Fruit fly (Drosophila melanogaster) whole organism, embryonic: ENCODE measurements around the gene Andorra.

Source experiments
- Adf1 ChIP-seq: fragments of 200-800 bp; sonication (Bioruptor generic); IDR thresholded peaks from 2 replicates; pipeline ENCODE4 v1.3.6; 2022; ENCODE audit warnings: missing biosample characterization, missing genetic modification characterization
- CG10267 ChIP-seq: fragments of 200-800 bp; sonication (Bioruptor generic); optimal IDR thresholded peaks from 2 replicates; lab custom pipeline; 2018; ENCODE audit warnings: missing biosample characterization, mild to moderate bottlenecking, missing genetic modification characterization, moderate library complexity
- CG10462 ChIP-seq: fragments of 200-800 bp; sonication (Bioruptor generic); optimal IDR thresholded peaks from 2 replicates; lab custom pipeline; 2016; ENCODE audit warnings: missing biosample characterization, missing genetic modification characterization
- CG10959 ChIP-seq: fragments of 200-800 bp; sonication (Bioruptor generic); IDR thresholded peaks from 2 replicates; pipeline ENCODE4 v1.3.6; 2022; ENCODE audit warnings: missing biosample characterization, missing genetic modification characterization
- CG10979 ChIP-seq: fragments of 200-800 bp; sonication (Bioruptor generic); optimal IDR thresholded peaks from 2 replicates; lab custom pipeline; 2018; ENCODE audit warnings: missing biosample characterization, mild to moderate bottlenecking, missing genetic modification characterization, moderate library complexity
- CG14710 ChIP-seq: fragments of 200-800 bp; sonication (Bioruptor generic); optimal IDR thresholded peaks from 3 replicates; lab custom pipeline; 2019; ENCODE audit warnings: missing biosample characterization, mild to moderate bottlenecking, missing genetic modification characterization, moderate library complexity
- CG15514 ChIP-seq: fragments of 200-800 bp; sonication (Bioruptor generic); optimal IDR thresholded peaks from 3 replicates; lab custom pipeline; 2017; ENCODE audit warnings: missing biosample characterization, missing genetic modification characterization, mild to moderate bottlenecking, moderate library complexity, missing genetic modification reagents
- CG16815 ChIP-seq: fragments of 200-800 bp; sonication (Bioruptor generic); optimal IDR thresholded peaks from 3 replicates; lab custom pipeline; 2017; ENCODE audit warnings: missing biosample characterization, mild to moderate bottlenecking, missing genetic modification characterization
- CG2120 ChIP-seq: fragments of 200-800 bp; sonication (Bioruptor generic); optimal IDR thresholded peaks from 3 replicates; lab custom pipeline; 2016; ENCODE audit warnings: missing biosample characterization, missing genetic modification characterization
- CG2199 ChIP-seq: fragments of 200-800 bp; sonication (Bioruptor generic); IDR thresholded peaks from 3 replicates; pipeline ENCODE4 v1.3.6; 2022; ENCODE audit warnings: missing biosample characterization, missing genetic modification characterization
- CG3065 ChIP-seq: fragments of 200-800 bp; sonication (Bioruptor generic); optimal IDR thresholded peaks from 2 replicates; lab custom pipeline; 2016; ENCODE audit warnings: missing biosample characterization, missing genetic modification characterization
- CG4404 ChIP-seq: fragments of 200-800 bp; sonication (Bioruptor generic); IDR thresholded peaks from 2 replicates; pipeline ENCODE4 v1.3.6; 2022; ENCODE audit warnings: missing biosample characterization, missing genetic modification characterization
- CG5953 ChIP-seq: fragments of 200-800 bp; sonication (Bioruptor generic); IDR thresholded peaks from 2 replicates; pipeline ENCODE4 v1.3.6; 2022; ENCODE audit warnings: missing biosample characterization, missing genetic modification characterization
- CG6689 ChIP-seq: fragments of 200-800 bp; sonication (Bioruptor generic); IDR thresholded peaks from 2 replicates; pipeline ENCODE4 v1.3.6; 2022; ENCODE audit warnings: missing biosample characterization, missing genetic modification characterization
- CG7556 ChIP-seq: fragments of 200-800 bp; sonication (Bioruptor generic); optimal IDR thresholded peaks from 2 replicates; lab custom pipeline; 2017; ENCODE audit warnings: missing biosample characterization, mild to moderate bottlenecking, missing genetic modification characterization
- CG7745 ChIP-seq: fragments of 200-800 bp; sonication (Bioruptor generic); optimal IDR thresholded peaks from 2 replicates; lab custom pipeline; 2018; ENCODE audit warnings: missing biosample characterization, mild to moderate bottlenecking, missing genetic modification characterization, moderate library complexity
- CG7839 ChIP-seq: fragments of 200-800 bp; sonication (Bioruptor generic); optimal IDR thresholded peaks from 3 replicates; lab custom pipeline; 2018; ENCODE audit warnings: missing biosample characterization, mild to moderate bottlenecking, missing genetic modification characterization, moderate library complexity
- CG9437 ChIP-seq: fragments of 200-800 bp; sonication (Bioruptor generic); optimal IDR thresholded peaks from 2 replicates; lab custom pipeline; 2018; ENCODE audit warnings: missing biosample characterization, mild to moderate bottlenecking, missing genetic modification characterization
- Camta ChIP-seq: fragments of 200-800 bp; sonication (Bioruptor generic); optimal IDR thresholded peaks from 2 replicates; lab custom pipeline; 2016; ENCODE audit warnings: missing biosample characterization, missing genetic modification characterization
- CoRest ChIP-seq: fragments of 200-800 bp; sonication (Bioruptor generic); optimal IDR thresholded peaks from 3 replicates; lab custom pipeline; 2018; ENCODE audit warnings: missing biosample characterization, mild to moderate bottlenecking, missing genetic modification characterization, moderate library complexity
- CrebB ChIP-seq: fragments of 200-800 bp; sonication (Bioruptor generic); optimal IDR thresholded peaks from 3 replicates; lab custom pipeline; 2018; ENCODE audit warnings: missing biosample characterization, mild to moderate bottlenecking, missing genetic modification characterization
- D19A ChIP-seq: fragments of 200-800 bp; optimal IDR thresholded peaks from 3 replicates; lab custom pipeline; 2019; ENCODE audit warnings: missing biosample characterization, mild to moderate bottlenecking, missing genetic modification characterization, moderate library complexity
- Dp ChIP-seq: fragments of 200-800 bp; sonication (Bioruptor generic); optimal IDR thresholded peaks from 2 replicates; lab custom pipeline; 2018; ENCODE audit warnings: missing biosample characterization, mild to moderate bottlenecking, missing genetic modification characterization, moderate library complexity
- Hr51 ChIP-seq, 2 experiments: fragments of 200-800 bp; sonication (Bioruptor generic); optimal IDR thresholded peaks; 2 replicates in 1 of 2; 3 replicates in 1 of 2; lab custom pipeline; 2016 to 2018; ENCODE audit warnings: missing biosample characterization in 2 of 2, missing genetic modification characterization in 2 of 2, mild to moderate bottlenecking in 1 of 2, moderate library complexity in 1 of 2
- Kr ChIP-seq: fragments of 200-800 bp; sonication (Bioruptor generic); optimal IDR thresholded peaks from 2 replicates; lab custom pipeline; 2017; ENCODE audit warnings: missing biosample characterization, mild to moderate bottlenecking, missing genetic modification characterization
- MESR4 ChIP-seq: fragments of 200-800 bp; sonication (Bioruptor generic); optimal IDR thresholded peaks from 2 replicates; lab custom pipeline; 2018; ENCODE audit warnings: missing biosample characterization, mild to moderate bottlenecking, missing genetic modification characterization, moderate library complexity
- Oli ChIP-seq: fragments of 200-800 bp; sonication (Bioruptor generic); optimal IDR thresholded peaks from 2 replicates; lab custom pipeline; 2018; ENCODE audit warnings: missing biosample characterization, mild to moderate bottlenecking, missing genetic modification characterization, moderate library complexity
- Spps ChIP-seq: fragments of 200-800 bp; sonication (Bioruptor generic); optimal IDR thresholded peaks from 2 replicates; lab custom pipeline; 2018; ENCODE audit warnings: missing biosample characterization, mild to moderate bottlenecking, missing genetic modification characterization
- Sry-β ChIP-seq: fragments of 200-800 bp; sonication (Bioruptor generic); optimal IDR thresholded peaks from 2 replicates; lab custom pipeline; 2018; ENCODE audit warnings: missing biosample characterization, mild to moderate bottlenecking, missing genetic modification characterization, moderate library complexity
- Xrp1 ChIP-seq: fragments of 200-800 bp; sonication (Bioruptor generic); IDR thresholded peaks from 2 replicates; pipeline ENCODE4 v1.3.6; 2022; ENCODE audit warnings: missing biosample characterization, missing genetic modification characterization
- ase ChIP-seq: fragments of 200-800 bp; sonication (Bioruptor generic); IDR thresholded peaks from 3 replicates; pipeline ENCODE4 v1.3.6; 2022; ENCODE audit warnings: missing biosample characterization, missing genetic modification characterization
- bbx ChIP-seq: fragments of 200-800 bp; sonication (Bioruptor generic); IDR thresholded peaks from 2 replicates; pipeline ENCODE4 v1.3.6; 2022; ENCODE audit warnings: missing biosample characterization, missing genetic modification characterization; ENCODE audit not compliant: partially characterized antibody
- bigmax ChIP-seq: fragments of 200-800 bp; sonication (Bioruptor generic); optimal IDR thresholded peaks from 2 replicates; lab custom pipeline; 2018; ENCODE audit warnings: missing biosample characterization, mild to moderate bottlenecking, missing genetic modification characterization
- bowl ChIP-seq: fragments of 200-800 bp; sonication (Bioruptor generic); IDR thresholded peaks from 2 replicates; pipeline ENCODE4 v1.3.6; 2022; ENCODE audit warnings: missing biosample characterization, missing genetic modification characterization
- ewg ChIP-seq: fragments of 200-800 bp; sonication (Bioruptor generic); optimal IDR thresholded peaks from 3 replicates; lab custom pipeline; 2017; ENCODE audit warnings: mild to moderate bottlenecking, missing biosample characterization, missing genetic modification reagents, missing genetic modification characterization
- fru ChIP-seq: fragments of >200 bp; optimal IDR thresholded peaks from 2 replicates; lab custom pipeline; 2017
- gsb-n ChIP-seq: fragments of 200-800 bp; sonication (Bioruptor generic); optimal IDR thresholded peaks from 3 replicates; lab custom pipeline; 2018; ENCODE audit warnings: missing biosample characterization, mild to moderate bottlenecking, missing genetic modification characterization
- lilli ChIP-seq: fragments of 200-800 bp; sonication (Bioruptor generic); optimal IDR thresholded peaks from 3 replicates; lab custom pipeline; 2016; ENCODE audit warnings: missing biosample characterization, missing genetic modification characterization
- lola ChIP-seq, 3 experiments: fragments of >200 bp in 2 of 3; fragments of 200-800 bp in 1 of 3; sonication (Bioruptor generic) in 1 of 3; optimal IDR thresholded peaks; 2 replicates each; lab custom pipeline; 2017 to 2019; ENCODE audit warnings: missing biosample characterization in 3 of 3, missing genetic modification characterization in 3 of 3, mild to moderate bottlenecking in 1 of 3, moderate library complexity in 1 of 3
- pfk ChIP-seq: fragments of 200-800 bp; sonication (Bioruptor generic); optimal IDR thresholded peaks from 2 replicates; lab custom pipeline; 2018; ENCODE audit warnings: missing biosample characterization, mild to moderate bottlenecking, missing genetic modification characterization, moderate library complexity
- pho ChIP-seq: fragments of 200-800 bp; sonication (Bioruptor generic); optimal IDR thresholded peaks from 2 replicates; lab custom pipeline; 2016; ENCODE audit warnings: missing biosample characterization, missing genetic modification characterization
- sc ChIP-seq, 3 experiments: fragments of >200 bp in 2 of 3; fragments of 200-800 bp in 1 of 3; sonication (Bioruptor generic) in 1 of 3; optimal IDR thresholded peaks; 2 replicates in 2 of 3; 3 replicates in 1 of 3; lab custom pipeline; 2017; ENCODE audit warnings: mild to moderate bottlenecking in 1 of 3, missing biosample characterization in 1 of 3, missing genetic modification characterization in 1 of 3, missing genetic modification reagents in 1 of 3
- schlank ChIP-seq: fragments of 200-800 bp; sonication (Bioruptor generic); optimal IDR thresholded peaks from 2 replicates; lab custom pipeline; 2018; ENCODE audit warnings: missing biosample characterization, mild to moderate bottlenecking, missing genetic modification characterization
- scrt ChIP-seq: fragments of 200-800 bp; sonication (Bioruptor generic); optimal IDR thresholded peaks from 2 replicates; lab custom pipeline; 2018; ENCODE audit warnings: missing biosample characterization, mild to moderate bottlenecking, missing genetic modification characterization, moderate library complexity
- sens ChIP-seq: fragments of 200-800 bp; sonication (Bioruptor generic); peaks from one replicate; lab custom pipeline; 2016; ENCODE audit warnings: missing biosample characterization, missing genetic modification characterization
- so ChIP-seq: fragments of 200-800 bp; sonication (Bioruptor generic); IDR thresholded peaks from 3 replicates; pipeline ENCODE4 v1.3.6; 2022; ENCODE audit warnings: missing biosample characterization, missing genetic modification characterization
- tna ChIP-seq: fragments of 200-800 bp; sonication (Bioruptor generic); IDR thresholded peaks from 2 replicates; pipeline ENCODE4 v1.3.6; 2022; ENCODE audit warnings: missing biosample characterization, missing genetic modification characterization; ENCODE audit not compliant: partially characterized antibody
- tup ChIP-seq: fragments of 200-800 bp; sonication (Bioruptor generic); optimal IDR thresholded peaks from 2 replicates; lab custom pipeline; 2016; ENCODE audit warnings: missing biosample characterization, mild to moderate bottlenecking, missing genetic modification characterization, moderate library complexity
- unpg ChIP-seq: fragments of 200-800 bp; sonication (Bioruptor generic); optimal IDR thresholded peaks from 3 replicates; lab custom pipeline; 2018; ENCODE audit warnings: missing biosample characterization, mild to moderate bottlenecking, missing genetic modification characterization, moderate library complexity
- wor ChIP-seq: fragments of 200-800 bp; sonication (Bioruptor generic); IDR thresholded peaks from 2 replicates; pipeline ENCODE4 v1.3.6; 2022; ENCODE audit warnings: missing biosample characterization, missing genetic modification characterization

Gene Andorra

DNA sequence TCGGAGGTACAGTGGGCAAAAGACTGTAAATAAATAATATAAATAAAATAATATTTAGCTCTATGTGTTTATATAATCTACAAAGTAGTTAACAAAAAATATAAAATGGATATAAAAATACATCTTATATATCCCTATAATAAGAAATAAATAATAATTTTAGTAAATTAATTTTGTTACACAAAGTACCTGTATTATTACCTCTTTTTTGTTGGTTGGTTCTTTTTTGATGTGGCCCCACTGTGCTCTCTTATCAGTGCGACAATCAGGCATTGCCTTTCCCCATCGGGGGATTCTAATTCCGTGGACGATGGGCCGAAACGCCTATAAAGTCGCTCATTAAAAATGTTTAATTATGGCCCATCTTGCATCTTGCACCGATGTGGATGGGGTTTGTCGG is 28.3 kb upstream of the Andorra start (continued):
- peak; percentile 28 for TF ChIP-seq gsb-n (tag; lab: Kevin White, UChicago)
- no peak for TF ChIP-seq CG2199 (GFP tag; lab: Robert Waterston, UW)
- no peak for TF ChIP-seq CG6689 (GFP tag; lab: Robert Waterston, UW)
- TF ChIP-seq CG16815 (GFP tag; lab: Kevin White, UChicago) = peak; percentile 2
- peak; percentile 3 for TF ChIP-seq CG9437 (GFP tag; lab: Kevin White, UChicago)
- TF ChIP-seq pho (GFP tag; lab: Kevin White, UChicago) = no peak
- no peak for TF ChIP-seq wor (GFP tag; lab: Robert Waterston, UW)
- peak; percentile 56; the same call in 1 of the 2 replicates for TF ChIP-seq Xrp1 (GFP tag; lab: Robert Waterston, UW)
- TF ChIP-seq bowl (GFP tag; lab: Robert Waterston, UW) = no peak
- no peak for TF ChIP-seq Adf1 (GFP tag; lab: Robert Waterston, UW)
- TF ChIP-seq lilli = no peak
- TF ChIP-seq CG10959 (GFP tag; lab: Robert Waterston, UW) = no peak
- peak; percentile 64 for TF ChIP-seq CG10979 (tag; lab: Kevin White, UChicago)
- no peak for TF ChIP-seq Kr (GFP tag; lab: Kevin White, UChicago)
- peak; percentile 26 for TF ChIP-seq Oli
- peak; percentile 37 for TF ChIP-seq CG7839 (tag; lab: Kevin White, UChicago)
- TF ChIP-seq CG7745 (tag; lab: Kevin White, UChicago) = no peak
- TF ChIP-seq Hr51 (GFP tag; optimal IDR thresholded peaks at IDR 0.05; lab: Kevin White, UChicago) = no peak
- no peak for TF ChIP-seq Sry-β (GFP tag; lab: Kevin White, UChicago)
- no peak for TF ChIP-seq bbx (GFP tag; lab: Robert Waterston, UW)
- no peak for TF ChIP-seq CrebB
- no peak for TF ChIP-seq sc (optimal IDR thresholded peaks at IDR 0.05; lab: Kevin White, UChicago)
- peak; percentile 14 for TF ChIP-seq sc (GFP tag; optimal IDR thresholded peaks at IDR 0.05; lab: Kevin White, UChicago)
- no peak for TF ChIP-seq tna
- peak; percentile 7 for TF ChIP-seq CG7556
- TF ChIP-seq ase (GFP tag; lab: Robert Waterston, UW) = no peak
- TF ChIP-seq CG3065 (GFP tag; lab: Kevin White, UChicago) = no peak
- no peak for TF ChIP-seq CG5953
- no peak for TF ChIP-seq Dp
- TF ChIP-seq scrt = no peak
- TF ChIP-seq CG4404 (GFP tag; lab: Robert Waterston, UW) = peak; percentile 65
- TF ChIP-seq D19A (tag; lab: Kevin White, UChicago) = peak; percentile 18
- peak; percentile 36 for TF ChIP-seq CoRest (tag; lab: Kevin White, UChicago)
- no peak for TF ChIP-seq CG10462 (GFP tag; lab: Kevin White, UChicago)
- no peak for TF ChIP-seq unpg (GFP tag; lab: Kevin White, UChicago)
- peak in 1 of 3 experiments; percentile 72 for TF ChIP-seq lola (GFP tag; optimal IDR thresholded peaks at IDR 0.05; lab: Kevin White, UChicago)
- TF ChIP-seq schlank (tag; lab: Kevin White, UChicago) = no peak
- no peak for TF ChIP-seq CG15514
- TF ChIP-seq so = no peak
- no peak for TF ChIP-seq pfk (GFP tag; lab: Kevin White, UChicago)
- TF ChIP-seq CG2120 (GFP tag; lab: Kevin White, UChicago) = no peak
- TF ChIP-seq bigmax = no peak
- no peak for TF ChIP-seq Camta
- no peak for TF ChIP-seq MESR4 (GFP tag; lab: Kevin White, UChicago)
- TF ChIP-seq tup (GFP tag; lab: Kevin White, UChicago) = no peak
- peak; percentile 33 for TF ChIP-seq CG14710 (tag; lab: Kevin White, UChicago)
- no peak for TF ChIP-seq fru (lab: Kevin White, UChicago)
- TF ChIP-seq CG10267 (tag; lab: Kevin White, UChicago) = peak; percentile 31
- no peak for TF ChIP-seq ewg (GFP tag; lab: Kevin White, UChicago)
- no peak for TF ChIP-seq Spps (tag; lab: Kevin White, UChicago)
- peak; percentile 27 for TF ChIP-seq sens
